Fruit fly (Drosophila melanogaster) whole organism, prepupa: Measurements from ENCODE around the gene CG15452.

Experiments
- Blimp-1 ChIP-seq: fragments of 200-800 bp; sonication (Bioruptor generic); optimal IDR thresholded peaks from 3 replicates; lab custom pipeline; 2017; ENCODE audit warnings: missing biosample characterization, missing genetic modification characterization, mild to moderate bottlenecking, moderate library complexity, missing genetic modification reagents
- CG11902 ChIP-seq: fragments of 200-800 bp; sonication (Bioruptor generic); optimal IDR thresholded peaks from 3 replicates; lab custom pipeline; 2016; ENCODE audit warnings: missing biosample characterization, missing genetic modification characterization
- CG31627 ChIP-seq: fragments of 200-800 bp; sonication (Bioruptor generic); optimal IDR thresholded peaks from 3 replicates; lab custom pipeline; 2016; ENCODE audit warnings: missing biosample characterization, missing genetic modification characterization
- CG6163 ChIP-seq: fragments of 200-800 bp; sonication (Bioruptor generic); IDR thresholded peaks from 3 replicates; pipeline ENCODE4 v1.3.6; 2022; ENCODE audit warnings: missing biosample characterization, missing genetic modification characterization
- CG6854 ChIP-seq: fragments of 200-800 bp; sonication (Bioruptor generic); optimal IDR thresholded peaks from 2 replicates; lab custom pipeline; 2017; ENCODE audit warnings: missing biosample characterization, mild to moderate bottlenecking, missing genetic modification characterization
- Ets21C ChIP-seq: fragments of 200-800 bp; sonication (Bioruptor generic); optimal IDR thresholded peaks from 3 replicates; lab custom pipeline; 2016; ENCODE audit warnings: missing biosample characterization, missing genetic modification characterization
- OdsH ChIP-seq: fragments of 200-800 bp; sonication (Bioruptor generic); optimal IDR thresholded peaks from 3 replicates; lab custom pipeline; 2016; ENCODE audit warnings: missing biosample characterization, missing genetic modification characterization
- Sox102F ChIP-seq: fragments of 200-800 bp; sonication (Bioruptor generic); optimal IDR thresholded peaks from 2 replicates; lab custom pipeline; 2016; ENCODE audit warnings: missing biosample characterization, mild to moderate bottlenecking, missing genetic modification characterization
- fkh ChIP-seq: fragments of 200-800 bp; sonication (Bioruptor generic); optimal IDR thresholded peaks from 3 replicates; lab custom pipeline; 2017; ENCODE audit warnings: missing biosample characterization, mild to moderate bottlenecking, missing genetic modification characterization, moderate library complexity
- lz ChIP-seq: fragments of 200-800 bp; sonication (Bioruptor generic); optimal IDR thresholded peaks from 3 replicates; lab custom pipeline; 2016; ENCODE audit warnings: missing biosample characterization, missing genetic modification characterization
- topi ChIP-seq: fragments of 200-800 bp; sonication (Bioruptor generic); optimal IDR thresholded peaks from 3 replicates; lab custom pipeline; 2016; ENCODE audit warnings: missing biosample characterization, missing genetic modification characterization
- vri ChIP-seq: fragments of 200-800 bp; sonication (Bioruptor generic); optimal IDR thresholded peaks from 3 replicates; lab custom pipeline; 2016; ENCODE audit warnings: missing biosample characterization, mild to moderate bottlenecking, missing genetic modification characterization

DNA sequence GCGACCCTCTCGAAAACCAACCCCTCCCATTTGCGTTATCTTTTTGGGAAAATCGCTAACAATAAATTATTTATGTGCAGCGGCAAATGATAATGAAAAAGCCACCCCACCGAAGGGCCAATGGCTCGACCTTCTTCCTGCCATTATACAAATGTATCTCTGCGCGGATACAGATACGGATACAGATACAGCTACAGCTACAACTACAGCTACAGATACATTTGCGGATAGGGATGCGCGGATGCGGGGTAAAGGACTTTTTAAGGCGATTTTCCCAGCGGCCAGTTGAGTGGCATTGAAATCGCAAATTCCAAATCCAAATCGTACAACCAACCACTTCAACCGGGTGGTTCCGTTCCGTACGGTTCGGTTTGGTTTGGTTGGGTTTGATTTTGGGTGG, 36.1 kb downstream of the CG15452 start:
- TF ChIP-seq CG6163 (GFP tag; lab: Robert Waterston, UW) (no peak), lz (GFP tag; lab: Kevin White, UChicago) (no peak), topi (GFP tag; lab: Kevin White, UChicago) (no peak), vri (GFP tag; lab: Kevin White, UChicago) (no peak), CG6854 (no peak), Blimp-1 (no peak), CG11902 (GFP tag; lab: Kevin White, UChicago) (no peak), CG31627 (GFP tag; lab: Kevin White, UChicago) (no peak), fkh (no peak), Ets21C (no peak), OdsH (no peak), Sox102F (GFP tag; lab: Kevin White, UChicago) (no peak)
